Worm (Caenorhabditis elegans) whole organism, dauer: ENCODE results near the gene D2096.12.
"Not testable (repeated sequence)": the region's sequence is repeated elsewhere in the genome, so short reads cannot be mapped to it uniquely, and the experiment has no call there.

ENCODE experiments used
- unc-62 ChIP-seq: sonication (generic microtip); optimal IDR thresholded peaks from 2 replicates; lab custom pipeline; 2017; ENCODE audit warnings: missing biosample characterization, missing genetic modification reagents, missing genetic modification characterization

D2096.12 gene

ce11 chrIV:8384737-8385136, 21.5 kb downstream of the D2096.12 start:
- TF ChIP-seq unc-62 (GFP tag; lab: Kevin White, UChicago) = no peak

- no peak for TF ChIP-seq unc-62 (GFP tag; lab: Kevin White, UChicago)
Observed at ce11 chrIV:8385662-8386061, 22.4 kb downstream of the D2096.12 start.

ce11 chrIV:8389139-8389538, 25.9 kb downstream of the D2096.12 start, which contains the start of gene D2096.10:
Gene D2096.10, minus strand, starts transcription at chrIV:8389239.
- not testable (repeated sequence) for TF ChIP-seq unc-62 (GFP tag; lab: Kevin White, UChicago)

DNA sequence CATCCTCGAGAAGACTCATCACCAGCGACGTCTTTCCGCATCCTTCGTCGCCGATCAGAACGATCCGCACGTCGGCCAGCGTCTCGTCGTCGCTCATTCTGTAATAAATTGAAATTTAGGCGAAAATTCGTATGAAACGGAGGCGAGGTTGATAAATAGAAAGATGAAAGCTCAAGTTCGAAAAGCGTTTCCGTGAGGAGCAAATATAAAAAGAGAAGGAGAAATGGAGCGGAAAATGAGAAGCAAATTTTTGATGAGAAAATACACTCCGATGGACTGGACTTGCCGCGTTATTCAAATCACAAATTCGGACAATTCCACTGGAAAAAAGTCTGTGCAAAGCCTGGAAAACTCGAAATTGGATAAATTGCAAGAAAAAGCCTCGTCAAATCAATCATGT, 30.8 kb downstream of the D2096.12 start, which contains the start of gene D2096.11:
Gene D2096.11 (minus strand): TSS at position 101 of the 400 bp plus-strand sequence.
- no peak for TF ChIP-seq unc-62 (GFP tag; lab: Kevin White, UChicago)

DNA sequence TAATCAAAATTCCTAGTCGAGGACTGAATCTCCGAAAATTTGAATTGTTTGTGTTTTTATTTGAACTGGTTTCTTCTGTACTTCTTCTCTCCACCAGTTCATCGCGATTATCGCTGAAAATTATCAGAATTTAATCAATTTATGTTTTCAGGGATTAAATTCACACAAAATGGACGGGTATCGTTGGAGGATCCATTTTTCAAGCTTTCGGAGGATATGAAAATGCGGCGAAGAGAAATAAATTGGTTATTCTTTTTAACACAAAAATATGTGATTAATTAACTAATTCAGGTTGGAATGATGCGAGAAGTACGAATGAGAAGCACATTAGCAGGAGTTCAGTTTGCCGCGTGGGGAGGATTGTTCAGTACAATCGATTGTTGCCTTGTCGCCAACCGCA, 33.1 kb downstream of the D2096.12 start, which contains the start of gene timm-17B.2:
Gene timm-17B.2 (plus strand): TSS at position 301 of the 400 bp plus-strand sequence.
- TF ChIP-seq unc-62 (GFP tag; lab: Kevin White, UChicago) = no peak

DNA sequence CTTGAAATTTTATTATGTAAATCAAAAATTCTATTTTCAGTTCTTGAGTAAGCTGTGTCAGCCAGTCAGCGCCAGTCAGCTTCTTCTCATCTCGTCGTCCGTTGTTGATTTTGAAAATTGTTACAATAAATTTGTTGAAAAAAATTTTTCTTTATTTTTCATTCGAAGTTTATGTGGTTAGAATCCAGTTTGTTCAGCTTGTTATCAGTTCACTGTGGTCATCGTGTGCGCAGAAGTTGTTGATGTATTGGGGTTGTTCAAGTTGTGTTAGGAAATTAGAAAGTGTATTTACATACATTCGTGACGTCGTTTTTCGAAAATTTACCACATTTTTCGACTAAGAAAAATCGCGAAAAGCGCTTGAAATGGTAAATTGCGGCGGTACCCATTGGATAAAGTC, 34.6 kb downstream of the D2096.12 start:
- no peak for TF ChIP-seq unc-62 (GFP tag; lab: Kevin White, UChicago)
